Fruit fly (Drosophila melanogaster) whole organism, wandering third instar larva: ENCODE results near the gene CG43694.

Experiments
- CG32264 ChIP-seq: fragments of 200-800 bp; sonication (Bioruptor generic); optimal IDR thresholded peaks from 2 replicates; lab custom pipeline; 2016; ENCODE audit warnings: missing biosample characterization, missing genetic modification characterization
- Hnf4 ChIP-seq: fragments of 200-800 bp; sonication (Bioruptor generic); optimal IDR thresholded peaks from 2 replicates; lab custom pipeline; 2016; ENCODE audit warnings: missing biosample characterization, mild to moderate bottlenecking, missing genetic modification characterization
- Hr78 ChIP-seq: fragments of >200 bp; optimal IDR thresholded peaks from 2 replicates; lab custom pipeline; 2017; ENCODE audit warnings: missing biosample characterization, missing genetic modification characterization
- OdsH ChIP-seq: fragments of 200-800 bp; sonication (Bioruptor generic); optimal IDR thresholded peaks from 2 replicates; lab custom pipeline; 2016; ENCODE audit warnings: missing biosample characterization, mild to moderate bottlenecking, missing genetic modification characterization
- Sp1 ChIP-seq: fragments of 200-800 bp; sonication (Bioruptor generic); optimal IDR thresholded peaks from 3 replicates; lab custom pipeline; 2019; ENCODE audit warnings: missing biosample characterization, mild to moderate bottlenecking, missing genetic modification characterization, moderate library complexity
- br ChIP-seq: fragments of 200-800 bp; sonication (Bioruptor generic); optimal IDR thresholded peaks from 2 replicates; lab custom pipeline; 2016; ENCODE audit warnings: missing biosample characterization, missing genetic modification characterization
- dl ChIP-seq, 2 experiments: fragments of 175-275, 200-275 bp in 1 of 2; fragments of 200-275 bp in 1 of 2; sonication (Bioruptor generic); optimal IDR thresholded peaks; lab custom pipeline; 2018; ENCODE audit warnings: mild to moderate bottlenecking in 2 of 2, missing biosample characterization in 2 of 2, missing genetic modification characterization in 2 of 2, moderate library complexity in 2 of 2; ENCODE audit not compliant: partially characterized antibody in 2 of 2, insufficient read depth in 1 of 2
- foxo ChIP-seq, 2 experiments: fragments of 200-800 bp; sonication (Bioruptor generic); optimal IDR thresholded peaks; 2 replicates in 1 of 2; 3 replicates in 1 of 2; lab custom pipeline; 2016 to 2017; ENCODE audit warnings: missing biosample characterization in 2 of 2, missing genetic modification characterization in 2 of 2
- jim ChIP-seq: fragments of 175-275, 200-325 bp; sonication (Bioruptor generic); optimal IDR thresholded peaks from 2 replicates; lab custom pipeline; 2016; ENCODE audit warnings: missing biosample characterization, mild to moderate bottlenecking, missing genetic modification characterization
- lola ChIP-seq: fragments of >200 bp; optimal IDR thresholded peaks from 2 replicates; lab custom pipeline; 2017; ENCODE audit warnings: missing biosample characterization, missing genetic modification characterization
- pan ChIP-seq: fragments of >200 bp; optimal IDR thresholded peaks from 2 replicates; lab custom pipeline; 2017
- sv ChIP-seq: fragments of 200-800 bp; sonication (Bioruptor generic); optimal IDR thresholded peaks from 3 replicates; lab custom pipeline; 2016; ENCODE audit warnings: missing biosample characterization, missing genetic modification characterization

dm6 chr3R:23445249-23445916, 19.6 kb upstream of the CG43694 start:
- no peak for TF ChIP-seq CG32264
- no peak for TF ChIP-seq Sp1
- no peak for TF ChIP-seq jim (GFP tag; lab: Kevin White, UChicago)
- no peak for TF ChIP-seq lola (GFP tag; lab: Kevin White, UChicago)
- TF ChIP-seq dl (GFP tag; optimal IDR thresholded peaks at IDR 0.05; lab: Kevin White, UChicago; ENCODE audit: insufficient read depth in 1 of 2, partially characterized antibody in 2 of 2) = no peak
- TF ChIP-seq Hnf4 = no peak
- TF ChIP-seq foxo (GFP tag; optimal IDR thresholded peaks at IDR 0.05; lab: Kevin White, UChicago) = no peak
- TF ChIP-seq br (GFP tag; lab: Kevin White, UChicago) = no peak
- TF ChIP-seq OdsH = no peak
- no peak for TF ChIP-seq sv (GFP tag; lab: Kevin White, UChicago)
- no peak for TF ChIP-seq pan (lab: Kevin White, UChicago)
- TF ChIP-seq Hr78 = no peak
